Worm (Caenorhabditis elegans) whole organism, early embryonic: ENCODE data around the gene wht-2.

ENCODE experiments used
- ama-1 ChIP-seq: fragments of 150-350 bp; optimal IDR thresholded peaks from 2 replicates; lab custom pipeline; 2014
- ceh-13 ChIP-seq: fragments of 200-800 bp; sonication (Bioruptor generic); optimal IDR thresholded peaks from 2 replicates; lab custom pipeline; 2018; ENCODE audit warnings: mild to moderate bottlenecking, missing genetic modification characterization, missing compliant biosample characterization
- ets-7 ChIP-seq: sonication (generic microtip); optimal IDR thresholded peaks from 2 replicates; lab custom pipeline; 2016; ENCODE audit warnings: missing genotype, missing genetic modification characterization, missing compliant biosample characterization
- flt-1 ChIP-seq: fragments of 200-800 bp; sonication (Bioruptor generic); IDR thresholded peaks from 2 replicates; pipeline ENCODE4 v1.3.6; 2022; ENCODE audit warnings: missing genetic modification characterization, missing compliant biosample characterization
- hmbx-1 ChIP-seq: sonication (generic microtip); optimal IDR thresholded peaks from 2 replicates; lab custom pipeline; 2016; ENCODE audit warnings: mild to moderate bottlenecking, missing genetic modification characterization, missing compliant biosample characterization
- hnd-1 ChIP-seq: sonication (generic microtip); optimal IDR thresholded peaks from 2 replicates; lab custom pipeline; 2016; ENCODE audit warnings: missing genetic modification characterization, missing compliant biosample characterization

- no peak for TF ChIP-seq hmbx-1 (tag; lab: Kevin White, UChicago)
- no peak for TF ChIP-seq flt-1 (GFP tag; lab: Robert Waterston, UW)
- TF ChIP-seq ceh-13 (GFP tag; lab: Kevin White, UChicago), result no peak
- no peak for TF ChIP-seq ama-1
- TF ChIP-seq hnd-1, result no peak
- no peak for TF ChIP-seq ets-7 (tag; lab: Kevin White, UChicago)
Observed at ce11 chrIV:11435761-11436160, 34.5 kb upstream of the wht-2 start.
